Fruit fly (Drosophila melanogaster): ENCODE measurements around the gene bru1.

- TF ChIP-seq CG12768 (GFP tag; optimal IDR thresholded peaks at IDR 0.05) (no peak), toe (GFP tag; optimal IDR thresholded peaks at IDR 0.05) (no peak), Crg-1 (GFP tag; optimal IDR thresholded peaks at IDR 0.05) (no peak), cnc (optimal IDR thresholded peaks at IDR 0.05) (no peak), Hr96 (GFP tag; optimal IDR thresholded peaks at IDR 0.05) (no peak), Mnt (GFP tag; optimal IDR thresholded peaks at IDR 0.05) (no peak), CG7045 (GFP tag; optimal IDR thresholded peaks at IDR 0.05) (no peak), CG5204 (GFP tag; optimal IDR thresholded peaks at IDR 0.05) (no peak), CG14711 (tag; optimal IDR thresholded peaks at IDR 0.05) (no peak), CG11617 (GFP tag; optimal IDR thresholded peaks at IDR 0.05) (no peak), pad (GFP tag; optimal IDR thresholded peaks at IDR 0.05) (no peak), Clk (GFP tag; optimal IDR thresholded peaks at IDR 0.05) (no peak), CG7101 (tag; optimal IDR thresholded peaks at IDR 0.05) (no peak)
Measured at dm6 chr2L:12200990-12201389, 26.2 kb downstream of the bru1 start.
